Worm (Caenorhabditis elegans) whole organism, late embryonic: ENCODE data around the gene mig-6.

Experiments used
- C08G9.2 ChIP-seq: sonication (generic microtip); optimal IDR thresholded peaks from 2 replicates; lab custom pipeline; 2016; ENCODE audit warnings: mild to moderate bottlenecking, missing genetic modification characterization, moderate library complexity, missing compliant biosample characterization
- K02D7.2 ChIP-seq: sonication (generic microtip); optimal IDR thresholded peaks from 2 replicates; lab custom pipeline; 2017; ENCODE audit warnings: mild to moderate bottlenecking, missing genetic modification characterization, missing compliant biosample characterization
- K09A11.1 ChIP-seq: sonication (generic microtip); optimal IDR thresholded peaks from 2 replicates; lab custom pipeline; 2017; ENCODE audit warnings: antibody characterized with exemption, mild to moderate bottlenecking, missing genetic modification characterization, missing compliant biosample characterization; ENCODE audit not compliant: insufficient read depth
- T23F11.4 ChIP-seq: fragments of 200-800 bp; sonication (Bioruptor generic); optimal IDR thresholded peaks from 2 replicates; lab custom pipeline; 2018; ENCODE audit warnings: mild to moderate bottlenecking, missing genetic modification characterization, missing compliant biosample characterization
- ama-1 ChIP-seq: fragments of 150-350 bp; optimal IDR thresholded peaks from 2 replicates; lab custom pipeline; 2014
- ceh-14 ChIP-seq: sonication (generic microtip); optimal IDR thresholded peaks from 2 replicates; lab custom pipeline; 2016; ENCODE audit warnings: missing genotype, missing genetic modification characterization, missing compliant biosample characterization
- ceh-18 ChIP-seq: sonication (generic microtip); optimal IDR thresholded peaks from 2 replicates; lab custom pipeline; 2016; ENCODE audit warnings: missing genetic modification characterization, missing compliant biosample characterization
- ceh-19 ChIP-seq: fragments of 200-800 bp; sonication (Bioruptor generic); optimal IDR thresholded peaks from 2 replicates; lab custom pipeline; 2018; ENCODE audit warnings: mild to moderate bottlenecking, missing genetic modification characterization, missing compliant biosample characterization
- ceh-2 ChIP-seq: sonication (generic microtip); optimal IDR thresholded peaks from 2 replicates; lab custom pipeline; 2016; ENCODE audit warnings: missing genotype, missing genetic modification characterization, missing compliant biosample characterization
- ceh-30 ChIP-seq: fragments of 150-350 bp; optimal IDR thresholded peaks from 2 replicates; lab custom pipeline; 2014; ENCODE audit warnings: missing biosample characterization, missing genetic modification characterization
- ceh-31 ChIP-seq: sonication (generic microtip); optimal IDR thresholded peaks from 2 replicates; lab custom pipeline; 2016; ENCODE audit warnings: missing genetic modification characterization, missing compliant biosample characterization
- ceh-34 ChIP-seq: sonication (generic microtip); optimal IDR thresholded peaks from 2 replicates; lab custom pipeline; 2016; ENCODE audit warnings: mild to moderate bottlenecking, missing genetic modification characterization, missing compliant biosample characterization
- ceh-48 ChIP-seq: sonication (generic microtip); optimal IDR thresholded peaks from 2 replicates; lab custom pipeline; 2016; ENCODE audit warnings: missing genetic modification characterization, inconsistent platforms, missing compliant biosample characterization
- ceh-6 ChIP-seq: fragments of 200-800 bp; sonication (Bioruptor generic); optimal IDR thresholded peaks from 2 replicates; lab custom pipeline; 2018; ENCODE audit warnings: mild to moderate bottlenecking, missing genetic modification characterization, missing compliant biosample characterization
- dve-1 ChIP-seq: sonication (generic microtip); optimal IDR thresholded peaks from 2 replicates; lab custom pipeline; 2017; ENCODE audit warnings: antibody characterized with exemption, mild to moderate bottlenecking, missing genetic modification characterization, missing compliant biosample characterization
- elt-2 ChIP-seq: sonication (generic microtip); optimal IDR thresholded peaks from 2 replicates; lab custom pipeline; 2016; ENCODE audit warnings: missing genetic modification reagents, missing genetic modification characterization, missing compliant biosample characterization
- ets-4 ChIP-seq: sonication (generic microtip); optimal IDR thresholded peaks from 2 replicates; lab custom pipeline; 2016; ENCODE audit warnings: missing genetic modification characterization, missing compliant biosample characterization
- fax-1 ChIP-seq: sonication (generic microtip); optimal IDR thresholded peaks from 2 replicates; lab custom pipeline; 2016; ENCODE audit warnings: missing genotype, missing genetic modification characterization, missing compliant biosample characterization
- fkh-10 ChIP-seq: fragments of 150-350 bp; optimal IDR thresholded peaks from 2 replicates; lab custom pipeline; 2014; ENCODE audit warnings: missing biosample characterization, missing genetic modification reagents, missing genetic modification characterization
- hlh-13 ChIP-seq: fragments of 200-800 bp; sonication (Bioruptor generic); optimal IDR thresholded peaks from 2 replicates; lab custom pipeline; 2018; ENCODE audit warnings: mild to moderate bottlenecking, missing genetic modification characterization, missing compliant biosample characterization
- hlh-30 ChIP-seq: sonication (generic microtip); optimal IDR thresholded peaks from 2 replicates; lab custom pipeline; 2017; ENCODE audit warnings: antibody characterized with exemption, missing genetic modification characterization, missing compliant biosample characterization; ENCODE audit not compliant: insufficient read depth
- hlh-8 ChIP-seq: sonication (generic microtip); optimal IDR thresholded peaks from 2 replicates; lab custom pipeline; 2016; ENCODE audit warnings: missing genotype, missing genetic modification characterization, missing compliant biosample characterization
- madf-2 ChIP-seq: sonication (generic microtip); optimal IDR thresholded peaks from 2 replicates; lab custom pipeline; 2017; ENCODE audit warnings: missing genetic modification characterization, missing compliant biosample characterization
- mec-3 ChIP-seq: sonication (generic microtip); optimal IDR thresholded peaks from 2 replicates; lab custom pipeline; 2016; ENCODE audit warnings: borderline replicate concordance, missing genetic modification characterization, missing compliant biosample characterization
- npax-4 ChIP-seq: sonication (generic microtip); optimal IDR thresholded peaks from 2 replicates; lab custom pipeline; 2016; ENCODE audit warnings: missing genetic modification characterization, missing compliant biosample characterization
- pag-3 ChIP-seq: sonication (generic microtip); optimal IDR thresholded peaks from 2 replicates; lab custom pipeline; 2016; ENCODE audit warnings: missing compliant biosample characterization, missing genetic modification characterization, borderline replicate concordance
- pax-1 ChIP-seq: fragments of 150-350 bp; optimal IDR thresholded peaks from 2 replicates; lab custom pipeline; 2014; ENCODE audit warnings: missing biosample characterization, missing genetic modification characterization
- pha-2 ChIP-seq: sonication (generic microtip); optimal IDR thresholded peaks from 2 replicates; lab custom pipeline; 2017; ENCODE audit warnings: mild to moderate bottlenecking, missing genetic modification characterization, missing compliant biosample characterization
- pha-4 ChIP-seq: fragments of 150-350 bp; optimal IDR thresholded peaks from 2 replicates; lab custom pipeline; 2018; ENCODE audit warnings: missing biosample characterization, missing genetic modification reagents, missing genetic modification characterization
- pqm-1 ChIP-seq: sonication (generic microtip); optimal IDR thresholded peaks from 2 replicates; lab custom pipeline; 2016; ENCODE audit warnings: missing genetic modification characterization, missing compliant biosample characterization
- pros-1 ChIP-seq: fragments of 150-350 bp; optimal IDR thresholded peaks from 2 replicates; lab custom pipeline; 2014; ENCODE audit warnings: missing biosample characterization, missing genetic modification reagents, missing genetic modification characterization
- ref-2 ChIP-seq: sonication (generic microtip); optimal IDR thresholded peaks from 2 replicates; lab custom pipeline; 2016; ENCODE audit warnings: missing genetic modification characterization, missing compliant biosample characterization
- rnt-1 ChIP-seq: sonication (generic microtip); optimal IDR thresholded peaks from 2 replicates; lab custom pipeline; 2016; ENCODE audit warnings: missing genetic modification characterization, missing compliant biosample characterization
- sox-2 ChIP-seq: fragments of 200-800 bp; sonication (Bioruptor generic); IDR thresholded peaks from 2 replicates; pipeline ENCODE4 v1.3.6; 2022; ENCODE audit warnings: missing genetic modification reagents, missing genetic modification characterization, missing compliant biosample characterization
- tbx-2 ChIP-seq: sonication (generic microtip); optimal IDR thresholded peaks from 2 replicates; lab custom pipeline; 2016; ENCODE audit warnings: missing genetic modification characterization, missing compliant biosample characterization
- tbx-7 ChIP-seq: sonication (generic microtip); optimal IDR thresholded peaks from 2 replicates; lab custom pipeline; 2016; ENCODE audit warnings: missing genotype, missing genetic modification characterization, missing compliant biosample characterization
- ttx-3 ChIP-seq: sonication (generic microtip); optimal IDR thresholded peaks from 2 replicates; lab custom pipeline; 2016; ENCODE audit warnings: missing genetic modification reagents, missing genetic modification characterization, missing compliant biosample characterization
- unc-42 ChIP-seq: sonication (generic microtip); optimal IDR thresholded peaks from 2 replicates; lab custom pipeline; 2016; ENCODE audit warnings: missing genotype, missing genetic modification characterization, missing compliant biosample characterization
- unc-55 ChIP-seq: sonication (generic microtip); optimal IDR thresholded peaks from 2 replicates; lab custom pipeline; 2017; ENCODE audit warnings: missing biosample characterization, missing genetic modification reagents, missing genetic modification characterization
- unc-86 ChIP-seq: sonication (generic microtip); optimal IDR thresholded peaks from 2 replicates; lab custom pipeline; 2016; ENCODE audit warnings: missing genetic modification characterization, missing compliant biosample characterization
- zip-5 ChIP-seq: sonication (generic microtip); optimal IDR thresholded peaks from 2 replicates; lab custom pipeline; 2016; ENCODE audit warnings: missing genetic modification characterization, missing compliant biosample characterization
- ztf-16 ChIP-seq: sonication (generic microtip); optimal IDR thresholded peaks from 2 replicates; lab custom pipeline; 2017; ENCODE audit warnings: missing genetic modification characterization, missing compliant biosample characterization

The mig-6 gene

DNA sequence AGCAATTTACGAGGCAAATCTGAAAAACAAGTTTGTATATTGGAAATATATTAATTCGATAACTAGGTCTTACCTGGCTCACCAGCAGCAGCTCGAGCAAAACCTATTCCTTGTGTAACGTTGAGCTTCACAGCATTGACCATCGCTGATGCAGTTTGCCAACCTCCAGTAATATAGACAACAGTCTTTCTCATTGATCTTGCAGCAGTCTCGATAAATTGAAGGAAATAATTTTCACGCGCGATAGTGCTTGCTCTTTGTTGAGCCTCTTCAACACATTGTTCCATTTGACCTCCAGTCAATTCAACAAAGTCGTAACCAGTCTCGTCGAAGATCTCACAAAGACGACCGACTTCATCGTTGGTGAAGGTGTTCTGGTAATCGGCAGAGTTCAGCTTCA is 16.4 kb upstream of the mig-6 start:
- TF ChIP-seq zip-5 (tag; lab: Kevin White, UChicago): no peak
- TF ChIP-seq tbx-7 (tag; lab: Kevin White, UChicago): no peak
- no peak for TF ChIP-seq ztf-16
- TF ChIP-seq K09A11.1: no peak
- TF ChIP-seq ref-2 (tag; lab: Kevin White, UChicago): no peak
- no peak for TF ChIP-seq ceh-2 (tag; lab: Kevin White, UChicago)
- TF ChIP-seq dve-1 (tag; lab: Kevin White, UChicago): no peak
- no peak for TF ChIP-seq madf-2
- no peak for TF ChIP-seq pros-1 (tag; lab: Kevin White, UChicago)
- no peak for TF ChIP-seq K02D7.2
- no peak for TF ChIP-seq hlh-13
- no peak for TF ChIP-seq ceh-48 (tag; lab: Kevin White, UChicago)
- no peak for TF ChIP-seq fax-1 (tag; lab: Kevin White, UChicago)
- no peak for TF ChIP-seq ttx-3 (tag; lab: Kevin White, UChicago)
- no peak for TF ChIP-seq ceh-30 (tag; lab: Kevin White, UChicago)
- no peak for TF ChIP-seq pax-1
- TF ChIP-seq unc-42 (tag; lab: Kevin White, UChicago): no peak
- TF ChIP-seq, all 69 proteins: peak for 0

DNA sequence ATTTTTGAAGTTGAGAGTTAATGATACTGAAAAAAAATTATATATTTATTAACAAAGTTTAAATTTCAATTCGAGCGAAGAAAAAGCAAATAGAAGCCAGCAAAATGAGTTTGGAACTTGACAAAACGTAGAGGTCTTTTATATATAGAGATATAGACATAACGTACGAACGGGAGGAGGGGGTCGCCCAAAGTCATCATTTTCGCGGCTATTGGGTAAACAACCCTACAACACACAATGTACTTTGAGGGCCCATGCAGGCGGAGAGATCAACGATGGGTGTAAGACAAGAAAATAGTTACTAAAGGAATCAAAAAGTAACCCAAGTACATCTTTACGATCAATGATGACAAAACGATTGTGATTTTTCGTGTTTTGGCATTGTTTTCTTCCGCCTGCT is 15.3 kb upstream of the mig-6 start, which contains the start of gene ZK742.4:
ZK742.4 (minus strand) TSS at position 35 of the 400 bp plus-strand sequence.
- TF ChIP-seq tbx-2 (tag; lab: Kevin White, UChicago) (peak; percentile 12), pha-2 (no peak)

DNA sequence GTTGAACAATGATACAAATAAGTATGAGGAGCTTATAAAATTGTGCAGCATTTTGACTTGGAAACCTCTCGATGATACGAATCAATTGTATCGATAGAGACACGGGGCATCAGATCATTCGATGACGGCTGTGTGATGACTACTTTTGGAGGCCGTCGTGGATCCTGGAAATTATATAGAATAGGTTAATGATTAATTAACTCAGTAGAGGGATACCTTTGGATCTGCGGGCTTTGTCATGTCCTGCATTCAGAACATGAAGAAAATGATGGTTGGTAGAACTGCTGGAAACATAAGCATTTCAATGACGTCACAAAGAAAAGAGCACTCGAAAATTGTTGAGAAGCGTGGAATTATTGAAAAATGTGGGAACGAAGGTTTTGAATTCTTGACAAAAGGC is 12.4 kb upstream of the mig-6 start, which contains the start of gene ZK742.6:
ZK742.6 (minus strand) TSS at position 342 of the 400 bp plus-strand sequence.
- no peak for TF ChIP-seq hlh-8 (tag; lab: Kevin White, UChicago)
- no peak for TF ChIP-seq dve-1 (tag; lab: Kevin White, UChicago)
- no peak for TF ChIP-seq ceh-14 (tag; lab: Kevin White, UChicago)
- TF ChIP-seq unc-55 (GFP tag; lab: Kevin White, UChicago): no peak
- TF ChIP-seq rnt-1 (tag; lab: Kevin White, UChicago): no peak
- TF ChIP-seq mec-3: no peak
- no peak for TF ChIP-seq tbx-7 (tag; lab: Kevin White, UChicago)
- no peak for TF ChIP-seq ama-1
- TF ChIP-seq ceh-34: no peak
- no peak for TF ChIP-seq ceh-48 (tag; lab: Kevin White, UChicago)
- TF ChIP-seq fkh-10 (GFP tag; lab: Kevin White, UChicago): no peak
- TF ChIP-seq K09A11.1: no peak

DNA sequence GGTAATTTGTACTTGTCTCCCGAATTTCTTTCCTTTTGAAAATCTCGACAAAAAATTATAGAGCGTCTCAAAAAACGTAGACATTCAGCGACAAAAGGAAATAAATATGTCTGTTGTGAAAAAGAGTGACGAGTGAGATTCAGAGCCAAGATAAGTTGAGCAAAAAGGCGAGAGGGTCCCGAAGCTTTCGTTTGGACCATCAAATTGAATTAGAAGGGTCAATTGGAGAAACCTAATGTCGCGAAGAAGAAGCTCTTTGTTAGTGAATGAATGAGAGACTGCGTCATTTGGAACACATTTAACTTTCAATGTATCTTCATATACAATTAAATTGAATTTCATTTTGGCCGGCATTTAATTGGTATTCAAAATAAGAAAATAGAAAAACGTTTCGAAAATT is 10.5 kb upstream of the mig-6 start:
- TF ChIP-seq unc-42 (tag; lab: Kevin White, UChicago) (peak; percentile 95), pha-4 (no peak)

DNA sequence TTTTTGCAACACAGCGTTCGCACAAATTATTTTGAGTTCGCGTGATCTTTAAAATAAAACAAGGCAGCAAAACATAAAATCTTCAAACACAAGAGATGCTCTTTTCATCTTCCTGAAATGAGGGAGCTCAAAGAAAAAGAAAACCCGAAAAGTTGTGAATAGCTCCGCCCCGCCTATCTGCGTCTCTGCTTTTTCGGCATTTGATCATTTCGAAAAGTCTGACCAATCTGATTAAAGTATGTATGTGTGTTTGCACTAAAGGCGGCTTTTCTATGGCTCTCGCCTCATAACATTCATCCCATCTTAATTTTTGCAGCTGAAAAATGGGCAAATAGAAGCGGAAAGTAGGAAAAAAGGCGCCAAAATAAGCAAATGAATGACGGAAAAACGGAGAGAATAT is 7.4 kb upstream of the mig-6 start:
- TF ChIP-seq unc-42 (tag; lab: Kevin White, UChicago) (peak; percentile 74), elt-2 (tag; lab: Kevin White, UChicago) (no peak)

DNA sequence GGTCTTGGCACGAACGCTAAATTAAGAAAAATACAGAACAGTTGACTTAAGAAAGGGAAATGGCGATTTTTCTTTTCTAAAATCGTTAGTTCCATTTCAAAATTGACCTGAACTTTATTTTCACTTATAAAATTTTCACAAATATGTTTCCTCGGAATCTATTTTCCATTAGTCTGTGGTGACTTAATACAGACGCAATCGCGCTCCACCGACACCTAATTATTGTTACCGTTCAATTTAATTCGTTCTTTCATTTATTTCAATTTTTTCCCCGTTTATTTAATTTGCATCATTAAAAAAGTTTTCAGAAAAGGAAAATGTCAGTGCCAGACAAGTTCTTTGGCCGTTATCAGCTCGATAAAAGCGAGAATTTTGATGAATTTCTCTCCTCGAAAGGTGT is 6.7 kb upstream of the mig-6 start, which contains the start of gene lbp-4:
lbp-4 (plus strand) TSS at position 309 of the 400 bp plus-strand sequence.
- no peak for TF ChIP-seq pha-2
- TF ChIP-seq hlh-30 (tag; lab: Kevin White, UChicago): no peak
- TF ChIP-seq elt-2 (tag; lab: Kevin White, UChicago): peak; percentile 22
- TF ChIP-seq ref-2 (tag; lab: Kevin White, UChicago): no peak
- no peak for TF ChIP-seq hlh-13
- TF ChIP-seq pag-3: no peak
- TF ChIP-seq ceh-19 (GFP tag; lab: Kevin White, UChicago): no peak
- no peak for TF ChIP-seq ceh-6 (GFP tag; lab: Kevin White, UChicago)
- TF ChIP-seq ets-4: peak; percentile 14
- TF ChIP-seq madf-2: no peak
- no peak for TF ChIP-seq unc-55 (GFP tag; lab: Kevin White, UChicago)
- peak; percentile 50 for TF ChIP-seq unc-42 (tag; lab: Kevin White, UChicago)
- TF ChIP-seq ceh-30 (tag; lab: Kevin White, UChicago): no peak
- no peak for TF ChIP-seq ztf-16
- no peak for TF ChIP-seq T23F11.4 (GFP tag; lab: Kevin White, UChicago)
- TF ChIP-seq pqm-1 (tag; lab: Kevin White, UChicago): no peak
- peak; percentile 2 for TF ChIP-seq zip-5 (tag; lab: Kevin White, UChicago)
- TF ChIP-seq npax-4 (tag; lab: Kevin White, UChicago): no peak
- no peak for TF ChIP-seq sox-2 (GFP tag; lab: Robert Waterston, UW)
- no peak for TF ChIP-seq ceh-18 (tag; lab: Kevin White, UChicago)
- TF ChIP-seq pax-1: no peak
- no peak for TF ChIP-seq unc-86
- TF ChIP-seq ceh-48 (tag; lab: Kevin White, UChicago): no peak
- peak; percentile 57 for TF ChIP-seq C08G9.2 (tag; lab: Kevin White, UChicago)
- TF ChIP-seq ceh-14 (tag; lab: Kevin White, UChicago): peak; percentile 62
- no peak for TF ChIP-seq ama-1
- TF ChIP-seq ceh-31: peak; percentile 92
